Worm (Caenorhabditis elegans) whole organism, young adult: ENCODE results near the gene C02F5.2.
A peak's percentile ranks its signal among the peaks of the same experiment; 100 is the strongest.

Source experiments
- B0019.2 ChIP-seq: fragments of 200-800 bp; sonication (Bioruptor generic); conservative IDR thresholded peaks from 2 replicates; pipeline ENCODE4 v1.3.6; 2022; ENCODE audit warnings: missing genetic modification reagents, missing genetic modification characterization, missing compliant biosample characterization
- B0261.1 ChIP-seq: sonication (generic microtip); optimal IDR thresholded peaks from 2 replicates; lab custom pipeline; 2016; ENCODE audit warnings: mild to moderate bottlenecking, missing genetic modification characterization, moderate library complexity, missing compliant biosample characterization
- C17E4.6 ChIP-seq: fragments of 200-800 bp; sonication (Bioruptor generic); IDR thresholded peaks from 2 replicates; pipeline ENCODE4 v1.3.6; 2022; ENCODE audit warnings: missing genetic modification reagents, missing genetic modification characterization, missing compliant biosample characterization
- F33H1.4 ChIP-seq: fragments of 200-800 bp; sonication (Bioruptor generic); IDR thresholded peaks from 2 replicates; pipeline ENCODE4 v1.3.6; 2022; ENCODE audit warnings: missing genetic modification reagents, missing genetic modification characterization, missing compliant biosample characterization
- F39B2.1 ChIP-seq: fragments of 200-800 bp; sonication (Bioruptor generic); IDR thresholded peaks from 2 replicates; pipeline ENCODE4 v1.3.6; 2022; ENCODE audit warnings: missing genetic modification reagents, missing genetic modification characterization, missing compliant biosample characterization
- F52B5.7 ChIP-seq: sonication (generic microtip); optimal IDR thresholded peaks from 2 replicates; lab custom pipeline; 2016; ENCODE audit warnings: mild to moderate bottlenecking, missing genetic modification characterization, missing compliant biosample characterization
- K11D2.4 ChIP-seq: fragments of 200-800 bp; sonication (Bioruptor generic); IDR thresholded peaks from 2 replicates; pipeline ENCODE4 v1.3.6; 2022; ENCODE audit warnings: missing genetic modification reagents, missing genetic modification characterization, missing compliant biosample characterization
- T07F8.4 ChIP-seq: sonication (generic microtip); optimal IDR thresholded peaks from 2 replicates; lab custom pipeline; 2016; ENCODE audit warnings: mild to moderate bottlenecking, missing genetic modification characterization, moderate library complexity, missing compliant biosample characterization
- T26A5.8 ChIP-seq: sonication (generic microtip); optimal IDR thresholded peaks from 2 replicates; lab custom pipeline; 2016; ENCODE audit warnings: missing genetic modification characterization, missing compliant biosample characterization
- Y53F4B.3 ChIP-seq: fragments of 200-800 bp; sonication (Bioruptor generic); IDR thresholded peaks from 2 replicates; pipeline ENCODE4 v1.3.6; 2022; ENCODE audit warnings: missing genetic modification reagents, missing genetic modification characterization, missing compliant biosample characterization
- Y53G8AR.9 ChIP-seq: fragments of 200-800 bp; sonication (Bioruptor generic); conservative IDR thresholded peaks from 2 replicates; pipeline ENCODE4 v1.3.6; 2022; ENCODE audit warnings: missing genetic modification reagents, missing genetic modification characterization, missing compliant biosample characterization
- Y56A3A.18 ChIP-seq: fragments of 200-800 bp; sonication (Bioruptor generic); IDR thresholded peaks from 2 replicates; pipeline ENCODE4 v1.3.6; 2022; ENCODE audit warnings: missing genetic modification reagents, missing genetic modification characterization, missing compliant biosample characterization
- Y67H2A.10 ChIP-seq: fragments of 200-800 bp; sonication (Bioruptor generic); conservative IDR thresholded peaks from 2 replicates; pipeline ENCODE4 v1.3.6; 2022; ENCODE audit warnings: missing genetic modification reagents, missing genetic modification characterization, missing compliant biosample characterization
- atf-7 ChIP-seq: sonication (generic microtip); optimal IDR thresholded peaks from 2 replicates; lab custom pipeline; 2017; ENCODE audit warnings: mild to moderate bottlenecking, missing genetic modification characterization, missing compliant biosample characterization
- athp-1 ChIP-seq: sonication (generic microtip); optimal IDR thresholded peaks from 2 replicates; lab custom pipeline; 2017; ENCODE audit warnings: mild to moderate bottlenecking, missing genetic modification characterization, missing compliant biosample characterization
- attf-3 ChIP-seq: fragments of 200-800 bp; sonication (Bioruptor generic); conservative IDR thresholded peaks from 2 replicates; pipeline ENCODE4 v1.3.6; 2022; ENCODE audit warnings: missing genetic modification reagents, missing genetic modification characterization, missing compliant biosample characterization
- attf-6 ChIP-seq: fragments of 200-800 bp; sonication (Bioruptor generic); IDR thresholded peaks from 2 replicates; pipeline ENCODE4 v1.3.6; 2022; ENCODE audit warnings: missing genetic modification reagents, missing genetic modification characterization, missing compliant biosample characterization
- bed-1 ChIP-seq: fragments of 200-800 bp; sonication (Bioruptor generic); IDR thresholded peaks from 2 replicates; pipeline ENCODE4 v1.3.6; 2022; ENCODE audit warnings: missing genetic modification reagents, missing genetic modification characterization, missing compliant biosample characterization
- cebp-1 ChIP-seq, 2 experiments: fragments of 200-800 bp in 1 of 2; sonication (Bioruptor generic) in 1 of 2; sonication (generic microtip) in 1 of 2; IDR thresholded peaks in 1 of 2; optimal IDR thresholded peaks in 1 of 2; 2 replicates each; pipeline versions ENCODE4 v1.3.6 to Lab custom; 2017 to 2022; ENCODE audit warnings: missing compliant biosample characterization in 2 of 2, missing genetic modification characterization in 2 of 2, mild to moderate bottlenecking in 1 of 2, missing genetic modification reagents in 1 of 2, moderate library complexity in 1 of 2
- cebp-2 ChIP-seq: fragments of 200-800 bp; sonication (Bioruptor generic); IDR thresholded peaks from 2 replicates; pipeline ENCODE4 v1.3.6; 2022; ENCODE audit warnings: missing genetic modification characterization, missing compliant biosample characterization
- chd-7 ChIP-seq: sonication (generic microtip); optimal IDR thresholded peaks from 2 replicates; lab custom pipeline; 2016; ENCODE audit warnings: mild to moderate bottlenecking, missing genetic modification characterization, moderate library complexity, missing compliant biosample characterization
- efl-1 ChIP-seq: fragments of 150-350 bp; optimal IDR thresholded peaks from 2 replicates; lab custom pipeline; 2014; ENCODE audit warnings: missing biosample characterization, missing genetic modification reagents, missing genetic modification characterization
- ets-4 ChIP-seq: fragments of 200-800 bp; sonication (Bioruptor generic); optimal IDR thresholded peaks from 2 replicates; lab custom pipeline; 2018; ENCODE audit warnings: mild to moderate bottlenecking, missing genetic modification characterization, missing compliant biosample characterization
- gei-17 ChIP-seq: fragments of 200-800 bp; sonication (Bioruptor generic); optimal IDR thresholded peaks from 2 replicates; lab custom pipeline; 2018; ENCODE audit warnings: mild to moderate bottlenecking, missing genetic modification characterization, missing compliant biosample characterization
- hlh-26 ChIP-seq: fragments of 200-800 bp; sonication (Bioruptor generic); conservative IDR thresholded peaks from 2 replicates; pipeline ENCODE4 v1.3.6; 2022; ENCODE audit warnings: missing genetic modification reagents, missing genetic modification characterization, missing compliant biosample characterization
- hmg-20 ChIP-seq: fragments of 200-800 bp; sonication (Bioruptor generic); IDR thresholded peaks from 2 replicates; pipeline ENCODE4 v1.3.6; 2022; ENCODE audit warnings: missing genetic modification reagents, missing genetic modification characterization, missing compliant biosample characterization
- hrde-1 ChIP-seq: sonication (generic microtip); optimal IDR thresholded peaks from 2 replicates; lab custom pipeline; 2016; ENCODE audit warnings: missing genetic modification characterization, mild to moderate bottlenecking, missing compliant biosample characterization, moderate library complexity, missing genotype, missing genetic modification reagents, borderline replicate concordance
- let-526 ChIP-seq: fragments of 200-800 bp; sonication (Bioruptor generic); IDR thresholded peaks from 2 replicates; pipeline ENCODE4 v1.3.6; 2022; ENCODE audit warnings: missing genetic modification reagents, missing genetic modification characterization, missing compliant biosample characterization
- let-607 ChIP-seq, 2 experiments: fragments of 200-800 bp in 1 of 2; sonication (Bioruptor generic) in 1 of 2; sonication (generic microtip) in 1 of 2; optimal IDR thresholded peaks; 2 replicates each; lab custom pipeline; 2016 to 2018; ENCODE audit warnings: mild to moderate bottlenecking in 2 of 2, missing compliant biosample characterization in 2 of 2, missing genetic modification characterization in 2 of 2, moderate library complexity in 2 of 2, missing genotype in 1 of 2
- lin-26 ChIP-seq: fragments of 200-800 bp; sonication (Bioruptor generic); IDR thresholded peaks from 2 replicates; pipeline ENCODE4 v1.3.6; 2022; ENCODE audit warnings: missing genetic modification reagents, missing genetic modification characterization, missing compliant biosample characterization
- lin-35 ChIP-seq, 3 experiments: fragments of 150-350 bp in 2 of 3; sonication (generic microtip) in 1 of 3; optimal IDR thresholded peaks; 2 replicates each; lab custom pipeline; 2014 to 2018; ENCODE audit warnings: missing biosample characterization in 3 of 3, missing genetic modification characterization in 3 of 3, missing genetic modification reagents in 3 of 3
- lin-40 ChIP-seq: sonication (generic microtip); optimal IDR thresholded peaks from 2 replicates; lab custom pipeline; 2016; ENCODE audit warnings: missing genetic modification characterization, mild to moderate bottlenecking, missing compliant biosample characterization, missing genotype, missing genetic modification reagents
- lin-54 ChIP-seq: fragments of 200-800 bp; sonication (Bioruptor generic); optimal IDR thresholded peaks from 2 replicates; lab custom pipeline; 2018; ENCODE audit warnings: mild to moderate bottlenecking, missing genetic modification characterization, missing compliant biosample characterization
- lir-1 ChIP-seq: fragments of 200-800 bp; sonication (Bioruptor generic); conservative IDR thresholded peaks from 2 replicates; pipeline ENCODE4 v1.3.6; 2022; ENCODE audit warnings: missing genetic modification reagents, missing genetic modification characterization, missing compliant biosample characterization
- madf-10 ChIP-seq: sonication (generic microtip); optimal IDR thresholded peaks from 2 replicates; lab custom pipeline; 2016; ENCODE audit warnings: mild to moderate bottlenecking, missing genetic modification characterization, missing compliant biosample characterization
- madf-3 ChIP-seq: fragments of 200-800 bp; sonication (Bioruptor generic); IDR thresholded peaks from 2 replicates; pipeline ENCODE4 v1.3.6; 2022; ENCODE audit warnings: missing genetic modification reagents, missing genetic modification characterization, missing compliant biosample characterization
- nfya-1 ChIP-seq: sonication (generic microtip); optimal IDR thresholded peaks from 2 replicates; lab custom pipeline; 2017; ENCODE audit warnings: antibody characterized with exemption, missing compliant biosample characterization, missing genetic modification characterization, borderline replicate concordance; ENCODE audit not compliant: insufficient read depth
- nhr-179 ChIP-seq: sonication (generic microtip); optimal IDR thresholded peaks from 2 replicates; lab custom pipeline; 2016; ENCODE audit warnings: mild to moderate bottlenecking, missing genetic modification characterization, missing compliant biosample characterization
- rcor-1 ChIP-seq: fragments of 200-800 bp; sonication (Bioruptor generic); IDR thresholded peaks from 2 replicates; pipeline ENCODE4 v1.3.6; 2022; ENCODE audit warnings: missing genetic modification reagents, missing genetic modification characterization, missing compliant biosample characterization
- snpc-1.1 ChIP-seq: sonication (generic microtip); optimal IDR thresholded peaks from 2 replicates; lab custom pipeline; 2017; ENCODE audit warnings: missing genetic modification characterization, mild to moderate bottlenecking, missing compliant biosample characterization, antibody characterized with exemption, moderate library complexity, missing genotype, missing genetic modification reagents; ENCODE audit not compliant: insufficient read depth
- snpc-1.3 ChIP-seq: sonication (generic microtip); optimal IDR thresholded peaks from 2 replicates; lab custom pipeline; 2017; ENCODE audit warnings: missing genetic modification characterization, mild to moderate bottlenecking, missing compliant biosample characterization, antibody characterized with exemption, moderate library complexity, missing genotype, missing genetic modification reagents; ENCODE audit not compliant: insufficient read depth
- somi-1 ChIP-seq: fragments of 200-800 bp; sonication (Bioruptor generic); optimal IDR thresholded peaks from 2 replicates; lab custom pipeline; 2018; ENCODE audit warnings: mild to moderate bottlenecking, missing genetic modification characterization, missing compliant biosample characterization
- tbx-9 ChIP-seq: sonication (generic microtip); optimal IDR thresholded peaks from 2 replicates; lab custom pipeline; 2016; ENCODE audit warnings: borderline replicate concordance, missing genetic modification characterization, inconsistent platforms, missing compliant biosample characterization
- zfh-2 ChIP-seq: fragments of 200-800 bp; sonication (Bioruptor generic); conservative IDR thresholded peaks from 2 replicates; pipeline ENCODE4 v1.3.6; 2022; ENCODE audit warnings: missing genetic modification reagents, missing genetic modification characterization, missing compliant biosample characterization
- ztf-18 ChIP-seq: sonication (generic microtip); optimal IDR thresholded peaks from 2 replicates; lab custom pipeline; 2016; ENCODE audit warnings: missing genotype, mild to moderate bottlenecking, missing genetic modification characterization, missing compliant biosample characterization
- ztf-28 ChIP-seq: fragments of 200-800 bp; sonication (Bioruptor generic); IDR thresholded peaks from 2 replicates; pipeline ENCODE4 v1.3.6; 2022; ENCODE audit warnings: missing genetic modification reagents, missing genetic modification characterization, missing compliant biosample characterization
- ztf-6 ChIP-seq: fragments of 200-800 bp; sonication (Bioruptor generic); IDR thresholded peaks from 2 replicates; pipeline ENCODE4 v1.3.6; 2022; ENCODE audit warnings: missing genetic modification reagents, missing genetic modification characterization, missing compliant biosample characterization

The C02F5.2 gene

ce11 chrIII:8227511-8227910 lies 21.9 kb upstream of the C02F5.2 start, which contains the start of gene fbxl-1 (continued):
- TF ChIP-seq lin-54 (GFP tag; lab: Kevin White, UChicago) = peak; percentile 55
- peak; percentile 16; the same call in 1 of the 2 replicates for TF ChIP-seq F33H1.4 (GFP tag; lab: Robert Waterston, UW)
- TF ChIP-seq ztf-28 (GFP tag; lab: Robert Waterston, UW) = no peak
- TF ChIP-seq zfh-2 (GFP tag; lab: Robert Waterston, UW) = peak; percentile 98
- no peak for TF ChIP-seq T07F8.4 (tag; lab: Kevin White, UChicago)
- TF ChIP-seq Y67H2A.10 (GFP tag; lab: Robert Waterston, UW) = peak; percentile 44; the same call in 1 of the 2 replicates
- no peak for TF ChIP-seq hlh-26 (GFP tag; lab: Robert Waterston, UW)
- TF ChIP-seq ztf-18 (tag; lab: Kevin White, UChicago) = peak; percentile 45
- TF ChIP-seq hmg-20 = 0 out of 2 replicates have a peak, but pooled peaks have one; percentile 32
- TF ChIP-seq let-607 (tag; optimal IDR thresholded peaks at IDR 0.05; lab: Kevin White, UChicago) = peak in 1 of 2 experiments; percentile 43
- no peak for TF ChIP-seq hrde-1 (tag; lab: Kevin White, UChicago)
- peak; percentile 68; the same call in 1 of the 2 replicates for TF ChIP-seq lin-26
- TF ChIP-seq ets-4 = peak; percentile 65
- TF ChIP-seq efl-1 (GFP tag; lab: Kevin White, UChicago) = no peak
- no peak for TF ChIP-seq C17E4.6 (GFP tag; lab: Robert Waterston, UW)
- no peak for TF ChIP-seq snpc-1.3 (tag; lab: Kevin White, UChicago)
- TF ChIP-seq nfya-1 = no peak
- no peak for TF ChIP-seq ztf-6 (GFP tag; lab: Robert Waterston, UW)
- no peak for TF ChIP-seq F39B2.1 (GFP tag; lab: Robert Waterston, UW)
- no peak for TF ChIP-seq nhr-179 (tag; lab: Kevin White, UChicago)
- peak; percentile 42; the same call in 1 of the 2 replicates for TF ChIP-seq rcor-1 (GFP tag; lab: Robert Waterston, UW)
- TF ChIP-seq attf-6 (GFP tag; lab: Robert Waterston, UW) = no peak
- no peak for TF ChIP-seq cebp-2 (GFP tag; lab: Robert Waterston, UW)
- TF ChIP-seq athp-1 = peak; percentile 65
- no peak; the same call in 1 of the 2 replicates for TF ChIP-seq let-526 (GFP tag; lab: Robert Waterston, UW)
- TF ChIP-seq Y53F4B.3 = no peak
- no peak for TF ChIP-seq F52B5.7 (tag; lab: Kevin White, UChicago)
- TF ChIP-seq madf-3 (GFP tag; lab: Robert Waterston, UW) = no peak
- TF ChIP-seq T26A5.8 (tag; lab: Kevin White, UChicago) = no peak
- TF ChIP-seq cebp-1 (GFP tag; IDR thresholded peaks at IDR 0.05; lab: Robert Waterston, UW) = peak; percentile 57; the same call in 1 of the 2 replicates
- peak; percentile 92 for TF ChIP-seq cebp-1 (tag; optimal IDR thresholded peaks at IDR 0.05; lab: Kevin White, UChicago)
- peak; percentile 90 for TF ChIP-seq madf-10
- TF ChIP-seq lin-35 (GFP tag; optimal IDR thresholded peaks at IDR 0.05; lab: Kevin White, UChicago) = no peak
- TF ChIP-seq gei-17 = peak; percentile 37
- no peak for TF ChIP-seq B0261.1
- TF ChIP-seq chd-7 = peak; percentile 79
- peak; percentile 63 for TF ChIP-seq somi-1 (GFP tag; lab: Kevin White, UChicago)
- TF ChIP-seq attf-3 (GFP tag; lab: Robert Waterston, UW) = peak; percentile 76
- TF ChIP-seq B0019.2 (GFP tag; lab: Robert Waterston, UW) = no peak
- no peak for TF ChIP-seq snpc-1.1 (tag; lab: Kevin White, UChicago)
- TF ChIP-seq Y53G8AR.9 (GFP tag; lab: Robert Waterston, UW) = no peak
- no peak for TF ChIP-seq Y56A3A.18 (GFP tag; lab: Robert Waterston, UW)
- TF ChIP-seq K11D2.4 (GFP tag; lab: Robert Waterston, UW) = peak; percentile 77; the same call in 1 of the 2 replicates
- peak; percentile 16 for TF ChIP-seq atf-7 (tag; lab: Kevin White, UChicago)
- peak; percentile 63 for TF ChIP-seq lin-40 (tag; lab: Kevin White, UChicago)
- TF ChIP-seq lir-1 (GFP tag; lab: Robert Waterston, UW) = peak; percentile 82
- TF ChIP-seq tbx-9 = no peak
- no peak for TF ChIP-seq bed-1 (GFP tag; lab: Robert Waterston, UW)
